Fruit fly (Drosophila melanogaster) whole organism, prepupa: ENCODE data around the gene robl37BC.
A peak's percentile ranks its signal among the peaks of the same experiment; 100 is the strongest.

Experiments
- CG10631 ChIP-seq: fragments of 200-800 bp; sonication (Bioruptor generic); optimal IDR thresholded peaks from 2 replicates; lab custom pipeline; 2016; ENCODE audit warnings: missing biosample characterization, missing genetic modification characterization
- CG10669 ChIP-seq: fragments of 200-800 bp; sonication (Bioruptor generic); optimal IDR thresholded peaks from 3 replicates; lab custom pipeline; 2018; ENCODE audit warnings: missing biosample characterization, mild to moderate bottlenecking, missing genetic modification characterization, moderate library complexity
- CG11294 ChIP-seq: fragments of 200-800 bp; sonication (Bioruptor generic); IDR thresholded peaks from 2 replicates; pipeline ENCODE4 v1.3.6; 2022; ENCODE audit warnings: missing biosample characterization, missing genetic modification characterization
- CG11902 ChIP-seq: fragments of 200-800 bp; sonication (Bioruptor generic); optimal IDR thresholded peaks from 3 replicates; lab custom pipeline; 2016; ENCODE audit warnings: missing biosample characterization, missing genetic modification characterization
- CG15336 ChIP-seq: fragments of 200-800 bp; sonication (Bioruptor generic); IDR thresholded peaks from 2 replicates; pipeline ENCODE4 v1.3.6; 2022; ENCODE audit warnings: missing biosample characterization, missing genetic modification characterization
- CG1621 ChIP-seq: fragments of 200-800 bp; sonication (Bioruptor generic); optimal IDR thresholded peaks from 3 replicates; lab custom pipeline; 2018; ENCODE audit warnings: missing biosample characterization, mild to moderate bottlenecking, missing genetic modification characterization
- CG16779 ChIP-seq: fragments of 200-800 bp; sonication (Bioruptor generic); optimal IDR thresholded peaks from 3 replicates; lab custom pipeline; 2017; ENCODE audit warnings: missing biosample characterization, mild to moderate bottlenecking, missing genetic modification characterization
- CG3032 ChIP-seq: fragments of 200-800 bp; optimal IDR thresholded peaks from 2 replicates; lab custom pipeline; 2019; ENCODE audit warnings: missing biosample characterization, mild to moderate bottlenecking, missing genetic modification characterization, moderate library complexity
- CG31627 ChIP-seq: fragments of 200-800 bp; sonication (Bioruptor generic); optimal IDR thresholded peaks from 3 replicates; lab custom pipeline; 2016; ENCODE audit warnings: missing biosample characterization, missing genetic modification characterization
- CG34406 ChIP-seq: fragments of 200-800 bp; sonication (Bioruptor generic); optimal IDR thresholded peaks from 3 replicates; lab custom pipeline; 2016; ENCODE audit warnings: missing biosample characterization, missing genetic modification characterization
- CG3919 ChIP-seq: fragments of 200-800 bp; sonication (Bioruptor generic); optimal IDR thresholded peaks from 3 replicates; lab custom pipeline; 2016; ENCODE audit warnings: missing biosample characterization, missing genetic modification characterization
- CG6163 ChIP-seq: fragments of 200-800 bp; sonication (Bioruptor generic); IDR thresholded peaks from 3 replicates; pipeline ENCODE4 v1.3.6; 2022; ENCODE audit warnings: missing biosample characterization, missing genetic modification characterization
- CG6792 ChIP-seq: fragments of 200-800 bp; sonication (Bioruptor generic); optimal IDR thresholded peaks from 3 replicates; lab custom pipeline; 2016; ENCODE audit warnings: missing biosample characterization, missing genetic modification characterization
- CG6808 ChIP-seq: fragments of 200-800 bp; sonication (Bioruptor generic); optimal IDR thresholded peaks from 3 replicates; lab custom pipeline; 2017; ENCODE audit warnings: missing biosample characterization, missing genetic modification characterization, mild to moderate bottlenecking, moderate library complexity, missing genetic modification reagents
- CG6854 ChIP-seq: fragments of 200-800 bp; sonication (Bioruptor generic); optimal IDR thresholded peaks from 2 replicates; lab custom pipeline; 2017; ENCODE audit warnings: missing biosample characterization, mild to moderate bottlenecking, missing genetic modification characterization
- CG8319 ChIP-seq: fragments of 200-800 bp; sonication (Bioruptor generic); optimal IDR thresholded peaks from 3 replicates; lab custom pipeline; 2016; ENCODE audit warnings: missing biosample characterization, missing genetic modification characterization
- CG8632 ChIP-seq: fragments of 200-800 bp; sonication (Bioruptor generic); optimal IDR thresholded peaks from 3 replicates; lab custom pipeline; 2016; ENCODE audit warnings: missing biosample characterization, missing genetic modification characterization
- Eip75B ChIP-seq: fragments of 200-800 bp; sonication (Bioruptor generic); optimal IDR thresholded peaks from 3 replicates; lab custom pipeline; 2016; ENCODE audit warnings: missing biosample characterization, missing genetic modification characterization
- Eip78C ChIP-seq: fragments of 200-800 bp; sonication (Bioruptor generic); peaks from one replicate; lab custom pipeline; 2016; ENCODE audit warnings: missing biosample characterization, missing genetic modification characterization
- Eip93F ChIP-seq: fragments of 200-800 bp; sonication (Bioruptor generic); optimal IDR thresholded peaks from 2 replicates; lab custom pipeline; 2016; ENCODE audit warnings: missing biosample characterization, mild to moderate bottlenecking, missing genetic modification characterization
- Hr38 ChIP-seq: sonication (Bioruptor generic); optimal IDR thresholded peaks from 2 replicates; lab custom pipeline; 2016; ENCODE audit warnings: missing biosample characterization, missing genetic modification characterization
- Hr4 ChIP-seq: fragments of 200-800 bp; sonication (Bioruptor generic); optimal IDR thresholded peaks from 3 replicates; lab custom pipeline; 2016; ENCODE audit warnings: missing biosample characterization, missing genetic modification characterization
- Met ChIP-seq: fragments of 200-800 bp; sonication (Bioruptor generic); optimal IDR thresholded peaks from 3 replicates; lab custom pipeline; 2016; ENCODE audit warnings: missing biosample characterization, missing genetic modification characterization
- Smox ChIP-seq: fragments of 200-800 bp; sonication (Bioruptor generic); optimal IDR thresholded peaks from 3 replicates; lab custom pipeline; 2016; ENCODE audit warnings: missing biosample characterization, missing genetic modification characterization
- Sox102F ChIP-seq: fragments of 200-800 bp; sonication (Bioruptor generic); optimal IDR thresholded peaks from 2 replicates; lab custom pipeline; 2016; ENCODE audit warnings: missing biosample characterization, mild to moderate bottlenecking, missing genetic modification characterization
- Sox14 ChIP-seq: fragments of 200-800 bp; sonication (Bioruptor generic); optimal IDR thresholded peaks from 3 replicates; lab custom pipeline; 2016; ENCODE audit warnings: missing biosample characterization, missing genetic modification characterization
- acj6 ChIP-seq: fragments of 200-800 bp; sonication (Bioruptor generic); optimal IDR thresholded peaks from 3 replicates; lab custom pipeline; 2016; ENCODE audit warnings: missing biosample characterization, missing genetic modification characterization
- cyc ChIP-seq: fragments of 200-800 bp; sonication (Bioruptor generic); optimal IDR thresholded peaks from 3 replicates; lab custom pipeline; 2016; ENCODE audit warnings: missing biosample characterization, missing genetic modification characterization
- dsx ChIP-seq: fragments of 200-800 bp; optimal IDR thresholded peaks from 3 replicates; lab custom pipeline; 2019; ENCODE audit warnings: missing biosample characterization, mild to moderate bottlenecking, missing genetic modification characterization, moderate library complexity; ENCODE audit not compliant: poor library complexity, severe bottlenecking
- esn ChIP-seq: fragments of 200-800 bp; sonication (Bioruptor generic); optimal IDR thresholded peaks from 2 replicates; lab custom pipeline; 2016; ENCODE audit warnings: missing biosample characterization, mild to moderate bottlenecking, missing genetic modification characterization, moderate library complexity
- fd59A ChIP-seq: fragments of 200-800 bp; sonication (Bioruptor generic); optimal IDR thresholded peaks from 2 replicates; lab custom pipeline; 2017; ENCODE audit warnings: missing biosample characterization, mild to moderate bottlenecking, missing genetic modification characterization, missing genetic modification reagents
- fd85E ChIP-seq: fragments of 200-800 bp; sonication (Bioruptor generic); optimal IDR thresholded peaks from 3 replicates; lab custom pipeline; 2016; ENCODE audit warnings: missing biosample characterization, missing genetic modification characterization
- fkh ChIP-seq: fragments of 200-800 bp; sonication (Bioruptor generic); optimal IDR thresholded peaks from 3 replicates; lab custom pipeline; 2017; ENCODE audit warnings: missing biosample characterization, mild to moderate bottlenecking, missing genetic modification characterization, moderate library complexity
- net ChIP-seq: fragments of 200-800 bp; sonication (Bioruptor generic); optimal IDR thresholded peaks from 3 replicates; lab custom pipeline; 2016; ENCODE audit warnings: missing biosample characterization, missing genetic modification characterization
- pdm3 ChIP-seq: fragments of 200-800 bp; sonication (Bioruptor generic); optimal IDR thresholded peaks from 3 replicates; lab custom pipeline; 2016; ENCODE audit warnings: missing biosample characterization, missing genetic modification characterization
- salr ChIP-seq, 2 experiments: fragments of 200-800 bp; sonication (Bioruptor generic); optimal IDR thresholded peaks; 3 replicates each; lab custom pipeline; 2016 to 2018; ENCODE audit warnings: missing biosample characterization in 2 of 2, missing genetic modification characterization in 2 of 2, mild to moderate bottlenecking in 1 of 2
- spab ChIP-seq: fragments of 200-800 bp; sonication (Bioruptor generic); optimal IDR thresholded peaks from 2 replicates; lab custom pipeline; 2017; ENCODE audit warnings: missing biosample characterization, mild to moderate bottlenecking, missing genetic modification characterization, missing genetic modification reagents
- ss ChIP-seq, 2 experiments: fragments of 200-800 bp; sonication (Bioruptor generic); optimal IDR thresholded peaks; 2 replicates in 1 of 2; 3 replicates in 1 of 2; lab custom pipeline; 2017 to 2018; ENCODE audit warnings: mild to moderate bottlenecking in 2 of 2, missing biosample characterization in 2 of 2, missing genetic modification characterization in 2 of 2, moderate library complexity in 1 of 2
- topi ChIP-seq: fragments of 200-800 bp; sonication (Bioruptor generic); optimal IDR thresholded peaks from 3 replicates; lab custom pipeline; 2016; ENCODE audit warnings: missing biosample characterization, missing genetic modification characterization
- vri ChIP-seq: fragments of 200-800 bp; sonication (Bioruptor generic); optimal IDR thresholded peaks from 3 replicates; lab custom pipeline; 2016; ENCODE audit warnings: missing biosample characterization, mild to moderate bottlenecking, missing genetic modification characterization

The robl37BC gene

DNA sequence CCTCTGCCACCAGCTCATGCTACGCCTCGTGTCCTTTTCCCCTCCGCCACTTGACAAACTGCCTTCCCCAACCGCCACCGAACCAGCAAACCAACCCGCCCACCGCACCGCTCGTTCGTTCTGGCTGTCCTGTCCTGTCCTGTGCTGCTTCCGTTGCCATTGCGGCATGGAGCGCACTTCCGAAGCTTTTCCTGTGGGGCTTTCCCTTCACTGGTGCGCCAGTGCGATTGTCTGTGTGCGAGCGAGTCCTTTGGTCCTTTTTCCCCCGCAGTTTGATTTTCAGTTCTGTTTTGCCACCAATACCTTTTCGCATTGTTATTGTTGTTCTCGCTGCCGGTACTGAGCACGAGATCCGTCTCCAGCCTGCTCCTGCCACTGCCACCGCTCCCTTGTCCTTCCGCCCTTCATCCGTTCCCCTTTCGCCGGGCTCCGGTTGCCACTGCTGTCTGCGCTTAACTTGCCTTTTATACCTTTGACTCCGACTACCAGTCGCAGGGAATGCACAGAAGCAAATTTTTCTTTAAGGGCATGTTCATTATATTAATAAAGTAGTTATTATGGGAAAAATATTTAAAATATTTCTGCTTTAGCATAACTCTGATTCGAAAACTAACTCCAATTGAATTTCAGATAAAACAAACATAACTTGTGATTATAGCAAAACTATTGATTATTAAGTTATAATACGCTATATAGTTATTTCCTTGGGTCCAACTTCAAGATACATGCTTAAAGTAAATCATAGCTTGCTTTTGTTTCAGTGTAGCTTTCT is 13.5 kb downstream of the robl37BC start (continued):
- TF ChIP-seq esn (GFP tag; lab: Kevin White, UChicago): peak; percentile 62
- TF ChIP-seq fkh (GFP tag; lab: Kevin White, UChicago): no peak
- peak; percentile 4 for TF ChIP-seq vri (GFP tag; lab: Kevin White, UChicago)
- TF ChIP-seq fd59A (GFP tag; lab: Kevin White, UChicago): peak; percentile 49
- TF ChIP-seq CG11902 (GFP tag; lab: Kevin White, UChicago): peak; percentile 29
- peak; percentile 54 for TF ChIP-seq CG6792
- peak; percentile 42 for TF ChIP-seq CG31627 (GFP tag; lab: Kevin White, UChicago)
- TF ChIP-seq Met (GFP tag; lab: Kevin White, UChicago): peak; percentile 55
- TF ChIP-seq Eip75B (GFP tag; lab: Kevin White, UChicago): peak; percentile 53
- TF ChIP-seq spab (GFP tag; lab: Kevin White, UChicago): peak; percentile 71
- TF ChIP-seq CG3919 (GFP tag; lab: Kevin White, UChicago): peak; percentile 54
- TF ChIP-seq CG11294 (GFP tag; lab: Robert Waterston, UW): no peak; the same call in 1 of the 2 replicates
- peak; percentile 57 for TF ChIP-seq Smox (GFP tag; lab: Kevin White, UChicago)
- no peak for TF ChIP-seq Hr38
- TF ChIP-seq CG6808 (GFP tag; lab: Kevin White, UChicago): peak; percentile 75
- TF ChIP-seq Eip78C (GFP tag; lab: Kevin White, UChicago): peak; percentile 90
- TF ChIP-seq Sox102F (GFP tag; lab: Kevin White, UChicago): peak; percentile 22
- TF ChIP-seq CG3032 (tag; lab: Kevin White, UChicago): peak; percentile 81
- peak; percentile 77 for TF ChIP-seq CG10669
- peak; percentile 28 for TF ChIP-seq cyc (GFP tag; lab: Kevin White, UChicago)
- peak; percentile 51 for TF ChIP-seq topi (GFP tag; lab: Kevin White, UChicago)
- TF ChIP-seq CG8632 (GFP tag; lab: Kevin White, UChicago): peak; percentile 62

DNA sequence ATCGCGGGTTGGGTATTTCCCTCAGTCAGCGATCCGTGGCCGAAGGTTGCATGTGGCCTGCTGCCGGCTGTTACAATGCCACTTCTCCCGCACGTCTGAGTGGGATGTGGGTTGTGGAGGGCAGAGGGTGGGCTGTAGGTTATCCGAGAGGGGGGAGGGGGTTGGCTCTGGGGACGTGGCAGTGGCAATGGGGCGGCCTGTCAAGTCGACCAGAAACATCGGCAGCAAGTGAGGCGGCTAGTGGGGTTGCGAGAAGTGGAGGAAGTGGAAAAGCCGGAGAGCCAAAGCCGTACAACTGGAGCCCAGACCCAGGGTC is 14.0 kb downstream of the robl37BC start:
- TF ChIP-seq ss (GFP tag; optimal IDR thresholded peaks at IDR 0.05; lab: Kevin White, UChicago) (peak in 1 of 2 experiments; percentile 9), CG15336 (GFP tag; lab: Robert Waterston, UW) (no peak), dsx (GFP tag; lab: Kevin White, UChicago) (peak; percentile 6)
- TF ChIP-seq, all 60 proteins: peak for 2

DNA sequence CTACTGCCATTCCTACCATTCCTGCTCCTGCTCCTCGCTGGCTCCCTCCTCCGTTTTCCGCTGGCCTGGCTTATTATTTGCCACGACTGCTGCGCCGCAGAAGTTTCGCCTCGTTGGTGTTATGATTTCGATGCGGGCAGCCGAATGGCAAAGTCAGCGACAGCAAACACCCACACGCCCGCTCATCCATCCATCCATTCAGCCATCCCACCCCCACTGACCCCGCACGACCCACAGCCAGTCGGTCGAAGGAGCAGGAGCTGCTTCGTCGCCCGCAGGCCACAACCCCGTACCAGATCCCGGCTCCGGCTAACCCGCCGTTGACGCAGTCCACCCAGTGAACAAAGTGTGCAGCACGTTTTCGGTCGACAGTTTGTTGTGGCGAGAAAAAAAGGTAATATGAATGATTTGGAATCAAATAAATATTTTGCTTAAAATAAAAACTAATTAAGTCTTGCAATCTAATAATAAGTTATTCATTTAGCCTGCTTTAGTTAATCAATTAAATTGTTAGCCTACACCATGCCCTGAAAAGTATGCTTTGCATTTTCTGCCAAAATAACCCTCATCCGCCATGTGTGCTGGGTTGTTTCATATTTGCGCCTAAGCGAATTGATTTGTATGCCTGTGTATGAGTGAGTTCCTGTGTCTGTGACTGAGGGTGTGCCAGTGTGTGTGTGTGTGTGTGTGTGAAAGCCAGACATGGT is 16.0 kb downstream of the robl37BC start:
- TF ChIP-seq fd59A (GFP tag; lab: Kevin White, UChicago) (peak; percentile 66), Sox14 (GFP tag; lab: Kevin White, UChicago) (peak; percentile 57), Eip75B (GFP tag; lab: Kevin White, UChicago) (peak; percentile 42), CG11294 (GFP tag; lab: Robert Waterston, UW) (no peak), CG6808 (GFP tag; lab: Kevin White, UChicago) (peak; percentile 71), Smox (GFP tag; lab: Kevin White, UChicago) (peak; percentile 44), CG10669 (peak; percentile 76), pdm3 (GFP tag; lab: Kevin White, UChicago) (peak; percentile 58), CG16779 (tag; lab: Kevin White, UChicago) (peak; percentile 13), CG1621 (peak; percentile 60), CG6792 (peak; percentile 41), net (GFP tag; lab: Kevin White, UChicago) (peak; percentile 20), Hr4 (GFP tag; lab: Kevin White, UChicago) (peak; percentile 21), ss (GFP tag; optimal IDR thresholded peaks at IDR 0.05; lab: Kevin White, UChicago) (peak; percentile 20 to 74), CG10631 (GFP tag; lab: Kevin White, UChicago) (peak; percentile 44), dsx (GFP tag; lab: Kevin White, UChicago) (peak; percentile 71), CG6854 (GFP tag; lab: Kevin White, UChicago) (no peak), CG3032 (tag; lab: Kevin White, UChicago) (peak; percentile 70), Hr38 (no peak), Eip78C (GFP tag; lab: Kevin White, UChicago) (peak; percentile 86), topi (GFP tag; lab: Kevin White, UChicago) (peak; percentile 25), fkh (GFP tag; lab: Kevin White, UChicago) (no peak), Eip93F (GFP tag; lab: Kevin White, UChicago) (no peak), fd85E (no peak), Sox102F (GFP tag; lab: Kevin White, UChicago) (peak; percentile 21), salr (GFP tag; optimal IDR thresholded peaks at IDR 0.05; lab: Kevin White, UChicago) (peak; percentile 32), CG11902 (GFP tag; lab: Kevin White, UChicago) (peak; percentile 5), CG8632 (GFP tag; lab: Kevin White, UChicago) (peak; percentile 43), acj6 (GFP tag; lab: Kevin White, UChicago) (peak; percentile 34), CG6163 (peak; percentile 27; the same call in 1 of the 3 replicates), CG34406 (GFP tag; lab: Kevin White, UChicago) (peak; percentile 47), spab (GFP tag; lab: Kevin White, UChicago) (peak; percentile 64), Met (GFP tag; lab: Kevin White, UChicago) (peak; percentile 45), CG15336 (GFP tag; lab: Robert Waterston, UW) (no peak), CG31627 (GFP tag; lab: Kevin White, UChicago) (peak; percentile 33), CG8319 (GFP tag; lab: Kevin White, UChicago) (no peak)
